Fruit fly (Drosophila melanogaster): Measurements from ENCODE around the gene CG31789.

CG31789 gene

dm6 chr2L:18626987-18627386 is 21.3 kb downstream of the CG31789 start:
- TF ChIP-seq CG18476 (GFP tag; optimal IDR thresholded peaks at IDR 0.05) (peak; percentile 75), dpn (GFP tag; optimal IDR thresholded peaks at IDR 0.05) (peak; percentile 56 to 80), CG17612 (GFP tag; IDR thresholded peaks at IDR 0.05) (0 out of 2 replicates have a peak, but pooled peaks have one; percentile 46), dmrt11E (tag; optimal IDR thresholded peaks at IDR 0.05) (peak; percentile 65), nau (GFP tag; optimal IDR thresholded peaks at IDR 0.05) (peak; percentile 94), PHDP (tag; optimal IDR thresholded peaks at IDR 0.05) (peak; percentile 91), CG15011 (GFP tag; optimal IDR thresholded peaks at IDR 0.05) (peak; percentile 81), bab2 (GFP tag; optimal IDR thresholded peaks at IDR 0.05) (peak; percentile 91), BEAF-32 (GFP tag; optimal IDR thresholded peaks at IDR 0.05) (no peak), CG13894 (tag; optimal IDR thresholded peaks at IDR 0.05) (peak; percentile 77), prd (optimal IDR thresholded peaks at IDR 0.05) (no peak), prd (GFP tag; IDR thresholded peaks at IDR 0.05) (peak; percentile 47; the same call in 2 of the 3 replicates), CG10462 (GFP tag; optimal IDR thresholded peaks at IDR 0.05) (peak; percentile 78), CG8388 (GFP tag; optimal IDR thresholded peaks at IDR 0.05) (peak; percentile 47), Ada2b (GFP tag; IDR thresholded peaks at IDR 0.05) (peak; percentile 12; the same call in 1 of the 2 replicates), CG12391 (tag; optimal IDR thresholded peaks at IDR 0.05) (peak; percentile 62), p53 (GFP tag; optimal IDR thresholded peaks at IDR 0.05) (peak; percentile 61), CG16813 (GFP tag; IDR thresholded peaks at IDR 0.05; ENCODE audit: partially characterized antibody) (no peak), Sry-β (GFP tag; optimal IDR thresholded peaks at IDR 0.05) (peak; percentile 53), zen (tag; optimal IDR thresholded peaks at IDR 0.05) (peak; percentile 17), sqz (GFP tag; optimal IDR thresholded peaks at IDR 0.05) (peak; percentile 27), sc (optimal IDR thresholded peaks at IDR 0.05) (no peak), sc (GFP tag; optimal IDR thresholded peaks at IDR 0.05) (peak; percentile 78), sens (GFP tag) (peak; percentile 99), fd96Cb (tag; optimal IDR thresholded peaks at IDR 0.05) (peak; percentile 36), CG7556 (GFP tag; optimal IDR thresholded peaks at IDR 0.05) (peak; percentile 89), Mad (GFP tag; optimal IDR thresholded peaks at IDR 0.05) (peak; percentile 40), CG6791 (GFP tag; IDR thresholded peaks at IDR 0.05; ENCODE audit: partially characterized antibody) (no peak), NC2α (GFP tag; optimal IDR thresholded peaks at IDR 0.05) (peak; percentile 91), Atf3 (GFP tag; optimal IDR thresholded peaks at IDR 0.05) (peak; percentile 79), CG11695 (GFP tag; IDR thresholded peaks at IDR 0.05) (peak; percentile 76; the same call in 2 of the 3 replicates), Hey (tag; optimal IDR thresholded peaks at IDR 0.05) (peak; percentile 79), ara (GFP tag; IDR thresholded peaks at IDR 0.05) (peak; percentile 54; the same call in 1 of the 2 replicates), ems (GFP tag; optimal IDR thresholded peaks at IDR 0.05) (peak; percentile 50), CrebB (tag; optimal IDR thresholded peaks at IDR 0.05) (peak; percentile 88), ci (GFP tag; IDR thresholded peaks at IDR 0.05) (peak; percentile 87), CG10209 (GFP tag; optimal IDR thresholded peaks at IDR 0.05) (peak; percentile 92), jigr1 (GFP tag; IDR thresholded peaks at IDR 0.05) (no peak), Vsx1 (GFP tag; optimal IDR thresholded peaks at IDR 0.05) (peak; percentile 90), Hr39 (optimal IDR thresholded peaks at IDR 0.05) (no peak), HHEX (GFP tag; optimal IDR thresholded peaks at IDR 0.05) (peak; percentile 84), CG12071 (GFP tag; optimal IDR thresholded peaks at IDR 0.05) (peak; percentile 79), CG6683 (GFP tag; optimal IDR thresholded peaks at IDR 0.05) (peak; percentile 80), CG12155 (GFP tag; optimal IDR thresholded peaks at IDR 0.05) (peak; percentile 57), CG4282 (GFP tag; optimal IDR thresholded peaks at IDR 0.05) (peak; percentile 56), pnt (GFP tag; optimal IDR thresholded peaks at IDR 0.05) (peak; percentile 77), HLH3B (GFP tag; IDR thresholded peaks at IDR 0.05) (peak; percentile 75; the same call in 1 of the 2 replicates), so (GFP tag; IDR thresholded peaks at IDR 0.05) (peak; percentile 58; the same call in 1 of the 3 replicates), Hr78 (GFP tag; optimal IDR thresholded peaks at IDR 0.05) (peak in 1 of 2 experiments; percentile 69), insv (GFP tag; optimal IDR thresholded peaks at IDR 0.05) (peak in 1 of 2 experiments; percentile 39)
